Worm (Caenorhabditis elegans) whole organism, L1 larva: ENCODE measurements around the gene srsx-22.
A peak's percentile ranks its signal among the peaks of the same experiment; 100 is the strongest.

Experiments used
- C34B4.2 ChIP-seq: sonication (generic microtip); optimal IDR thresholded peaks from 2 replicates; lab custom pipeline; 2017; ENCODE audit warnings: mild to moderate bottlenecking, missing genetic modification characterization, missing compliant biosample characterization
- aha-1 ChIP-seq: fragments of 150-350 bp; optimal IDR thresholded peaks from 2 replicates; lab custom pipeline; 2014; ENCODE audit warnings: missing biosample characterization, missing genetic modification characterization
- alr-1 ChIP-seq: fragments of 200-800 bp; sonication (Bioruptor generic); optimal IDR thresholded peaks from 2 replicates; lab custom pipeline; 2018; ENCODE audit warnings: borderline replicate concordance, mild to moderate bottlenecking, missing genetic modification characterization, missing compliant biosample characterization
- aly-2 ChIP-seq: fragments of 150-350 bp; optimal IDR thresholded peaks from 2 replicates; lab custom pipeline; 2014; ENCODE audit warnings: missing biosample characterization, missing genetic modification characterization
- ama-1 ChIP-seq: fragments of 150-350 bp; optimal IDR thresholded peaks from 2 replicates; lab custom pipeline; 2014
- dsc-1 ChIP-seq: sonication (generic microtip); optimal IDR thresholded peaks from 2 replicates; lab custom pipeline; 2016; ENCODE audit warnings: mild to moderate bottlenecking, missing genetic modification characterization, missing compliant biosample characterization
- efl-3 ChIP-seq: fragments of 200-800 bp; sonication (Bioruptor generic); optimal IDR thresholded peaks from 2 replicates; lab custom pipeline; 2018; ENCODE audit warnings: mild to moderate bottlenecking, missing genetic modification characterization, missing compliant biosample characterization
- egl-13 ChIP-seq: sonication (generic microtip); optimal IDR thresholded peaks from 2 replicates; lab custom pipeline; 2016; ENCODE audit warnings: missing genotype, missing genetic modification reagents, missing genetic modification characterization, missing compliant biosample characterization
- egl-27 ChIP-seq, 2 experiments: fragments of 150-350 bp in 1 of 2; sonication (generic microtip); optimal IDR thresholded peaks; 3 replicates each; lab custom pipeline; 2017 to 2018; ENCODE audit warnings: missing biosample characterization in 2 of 2, missing genetic modification characterization in 2 of 2, missing genetic modification reagents in 2 of 2
- elt-3 ChIP-seq, 6 experiments: fragments of 150-350 bp in 1 of 6; sonication (generic microtip); optimal IDR thresholded peaks; 2 replicates each; lab custom pipeline; 2017 to 2018; ENCODE audit warnings: missing biosample characterization in 6 of 6, missing genetic modification characterization in 6 of 6, inconsistent platforms in 1 of 6
- ets-5 ChIP-seq: fragments of 200-800 bp; sonication (Bioruptor generic); IDR thresholded peaks from 2 replicates; pipeline ENCODE4 v1.3.6; 2022; ENCODE audit warnings: missing genetic modification characterization, missing compliant biosample characterization
- fkh-4 ChIP-seq: sonication (generic microtip); optimal IDR thresholded peaks from 2 replicates; lab custom pipeline; 2016; ENCODE audit warnings: missing compliant biosample characterization, missing genetic modification characterization, borderline replicate concordance
- fkh-8 ChIP-seq: sonication (generic microtip); optimal IDR thresholded peaks from 2 replicates; lab custom pipeline; 2016; ENCODE audit warnings: mild to moderate bottlenecking, missing genetic modification characterization, missing compliant biosample characterization
- hlh-17 ChIP-seq: fragments of 200-800 bp; sonication (Bioruptor generic); optimal IDR thresholded peaks from 2 replicates; lab custom pipeline; 2018; ENCODE audit warnings: missing genetic modification characterization, mild to moderate bottlenecking, missing compliant biosample characterization, moderate library complexity, borderline replicate concordance
- hpl-2 ChIP-seq: fragments of 150-350 bp; optimal IDR thresholded peaks from 2 replicates; lab custom pipeline; 2014; ENCODE audit warnings: missing biosample characterization, missing genetic modification reagents, missing genetic modification characterization
- irx-1 ChIP-seq: sonication (generic microtip); optimal IDR thresholded peaks from 2 replicates; lab custom pipeline; 2016; ENCODE audit warnings: missing genetic modification characterization, missing compliant biosample characterization
- lin-39 ChIP-seq: fragments of 150-350 bp; optimal IDR thresholded peaks from 2 replicates; lab custom pipeline; 2014; ENCODE audit warnings: missing biosample characterization, missing genetic modification reagents, missing genetic modification characterization
- lir-3 ChIP-seq: sonication (generic microtip); optimal IDR thresholded peaks from 2 replicates; lab custom pipeline; 2016; ENCODE audit warnings: mild to moderate bottlenecking, missing genetic modification characterization, moderate library complexity, missing compliant biosample characterization; ENCODE audit not compliant: poor library complexity
- lsy-2 ChIP-seq, 2 experiments: fragments of 150-350 bp; optimal IDR thresholded peaks; 2 replicates each; lab custom pipeline; 2014; ENCODE audit warnings: missing biosample characterization in 2 of 2, missing genetic modification characterization in 2 of 2
- mab-9 ChIP-seq: fragments of 200-800 bp; sonication (Bioruptor generic); IDR thresholded peaks from 2 replicates; pipeline ENCODE4 v1.3.6; 2022; ENCODE audit warnings: missing genetic modification reagents, missing genetic modification characterization, missing compliant biosample characterization
- nhr-12 ChIP-seq: sonication (generic microtip); optimal IDR thresholded peaks from 2 replicates; lab custom pipeline; 2017; ENCODE audit warnings: missing biosample characterization, missing genetic modification characterization
- nhr-20 ChIP-seq: sonication (generic microtip); optimal IDR thresholded peaks from 2 replicates; lab custom pipeline; 2016; ENCODE audit warnings: mild to moderate bottlenecking, missing genetic modification characterization, missing compliant biosample characterization
- nhr-71 ChIP-seq: sonication (generic microtip); optimal IDR thresholded peaks from 2 replicates; lab custom pipeline; 2016; ENCODE audit warnings: mild to moderate bottlenecking, missing genetic modification characterization, moderate library complexity, missing compliant biosample characterization
- nhr-76 ChIP-seq: sonication (generic microtip); optimal IDR thresholded peaks from 2 replicates; lab custom pipeline; 2017; ENCODE audit warnings: missing biosample characterization, missing genetic modification characterization
- nhr-77 ChIP-seq: fragments of 150-350 bp; optimal IDR thresholded peaks from 2 replicates; lab custom pipeline; 2014; ENCODE audit warnings: missing biosample characterization, missing genetic modification characterization
- nhr-90 ChIP-seq: sonication (generic microtip); optimal IDR thresholded peaks from 2 replicates; lab custom pipeline; 2016; ENCODE audit warnings: mild to moderate bottlenecking, missing genetic modification characterization, missing compliant biosample characterization; ENCODE audit not compliant: poor library complexity
- pax-3 ChIP-seq: fragments of 200-800 bp; sonication (Bioruptor generic); optimal IDR thresholded peaks from 2 replicates; lab custom pipeline; 2018; ENCODE audit warnings: mild to moderate bottlenecking, missing genetic modification characterization, moderate library complexity, missing compliant biosample characterization
- rnt-1 ChIP-seq: sonication (generic microtip); optimal IDR thresholded peaks from 2 replicates; lab custom pipeline; 2016; ENCODE audit warnings: mild to moderate bottlenecking, missing genetic modification characterization, moderate library complexity, missing compliant biosample characterization
- skn-1 ChIP-seq: fragments of 150-350 bp; optimal IDR thresholded peaks from 2 replicates; lab custom pipeline; 2014; ENCODE audit warnings: missing biosample characterization, missing genetic modification characterization
- snpc-4 ChIP-seq: fragments of 150-350 bp; optimal IDR thresholded peaks from 2 replicates; lab custom pipeline; 2014; ENCODE audit warnings: missing biosample characterization, missing genetic modification characterization
- snu-23 ChIP-seq: sonication (generic microtip); optimal IDR thresholded peaks from 2 replicates; lab custom pipeline; 2016; ENCODE audit warnings: missing genetic modification characterization, missing compliant biosample characterization
- sptf-1 ChIP-seq: fragments of 150-350 bp; optimal IDR thresholded peaks from 2 replicates; lab custom pipeline; 2014; ENCODE audit warnings: missing biosample characterization, missing genetic modification characterization
- sup-37 ChIP-seq: fragments of 200-800 bp; sonication (Bioruptor generic); optimal IDR thresholded peaks from 2 replicates; lab custom pipeline; 2018; ENCODE audit warnings: mild to moderate bottlenecking, missing genetic modification characterization, missing compliant biosample characterization
- tbx-2 ChIP-seq: sonication (generic microtip); optimal IDR thresholded peaks from 2 replicates; lab custom pipeline; 2016; ENCODE audit warnings: missing genetic modification characterization, missing compliant biosample characterization
- unc-30 ChIP-seq: sonication (generic microtip); optimal IDR thresholded peaks from 2 replicates; lab custom pipeline; 2017; ENCODE audit warnings: missing biosample characterization, missing genetic modification characterization
- unc-62 ChIP-seq: fragments of 150-350 bp; optimal IDR thresholded peaks from 2 replicates; lab custom pipeline; 2014; ENCODE audit warnings: missing biosample characterization, missing genetic modification reagents, missing genetic modification characterization
- unc-86 ChIP-seq: sonication (generic microtip); optimal IDR thresholded peaks from 2 replicates; lab custom pipeline; 2016; ENCODE audit warnings: missing genetic modification characterization, missing compliant biosample characterization
- vab-15 ChIP-seq: sonication (generic microtip); optimal IDR thresholded peaks from 2 replicates; lab custom pipeline; 2017; ENCODE audit warnings: missing genotype, mild to moderate bottlenecking, missing genetic modification characterization, missing compliant biosample characterization
- xbp-1 ChIP-seq: sonication (generic microtip); optimal IDR thresholded peaks from 2 replicates; lab custom pipeline; 2016; ENCODE audit warnings: missing genetic modification characterization, missing compliant biosample characterization
- ztf-4 ChIP-seq: fragments of 150-350 bp; optimal IDR thresholded peaks from 2 replicates; lab custom pipeline; 2014; ENCODE audit warnings: missing biosample characterization, missing genetic modification characterization

Gene srsx-22

ce11 chrV:8348959-8349389, 2.5 kb upstream of the srsx-22 start (continued):
- peak; percentile 96 for TF ChIP-seq nhr-90 (tag; lab: Kevin White, UChicago)
- peak; percentile 95 for TF ChIP-seq snu-23
- TF ChIP-seq ets-5 (GFP tag; lab: Robert Waterston, UW), result no peak
- no peak for TF ChIP-seq nhr-12 (tag; lab: Kevin White, UChicago)
- peak; percentile 95 for TF ChIP-seq nhr-20
- TF ChIP-seq lir-3 (tag; lab: Kevin White, UChicago), result peak; percentile 50
- no peak for TF ChIP-seq sptf-1 (tag; lab: Kevin White, UChicago)
- no peak for TF ChIP-seq fkh-4 (tag; lab: Kevin White, UChicago)
- TF ChIP-seq tbx-2, result peak; percentile 85
- peak; percentile 72 for TF ChIP-seq nhr-77 (tag; lab: Kevin White, UChicago)
- peak; percentile 71 for TF ChIP-seq skn-1 (tag; lab: Kevin White, UChicago)
- no peak for TF ChIP-seq unc-30 (tag; lab: Kevin White, UChicago)
- peak; percentile 73 for TF ChIP-seq sup-37 (GFP tag; lab: Kevin White, UChicago)
- TF ChIP-seq dsc-1 (tag; lab: Kevin White, UChicago), result peak; percentile 93
- peak; percentile 89 for TF ChIP-seq xbp-1 (tag; lab: Kevin White, UChicago)
- peak; percentile 56 for TF ChIP-seq egl-13 (tag; lab: Kevin White, UChicago)
- peak; percentile 95 for TF ChIP-seq nhr-71 (tag; lab: Kevin White, UChicago)
- TF ChIP-seq fkh-8 (tag; lab: Kevin White, UChicago), result peak; percentile 38
- peak; percentile 97 for TF ChIP-seq rnt-1 (tag; lab: Kevin White, UChicago)
- TF ChIP-seq C34B4.2 (tag; lab: Kevin White, UChicago), result no peak
- no peak for TF ChIP-seq hlh-17
- TF ChIP-seq snpc-4, result peak; percentile 99
- peak; percentile 68 for TF ChIP-seq unc-86 (tag; lab: Kevin White, UChicago)
- TF ChIP-seq efl-3 (GFP tag; lab: Kevin White, UChicago), result peak; percentile 68
- TF ChIP-seq irx-1 (tag; lab: Kevin White, UChicago), result peak; percentile 80
- TF ChIP-seq lin-39 (tag; lab: Kevin White, UChicago), result peak; percentile 81
- peak; percentile 74 for TF ChIP-seq pax-3
- no peak for TF ChIP-seq nhr-76 (tag; lab: Kevin White, UChicago)
- TF ChIP-seq aly-2 (tag; lab: Kevin White, UChicago), result peak; percentile 49
- TF ChIP-seq alr-1 (tag; lab: Kevin White, UChicago), result no peak
- peak; percentile 63 for TF ChIP-seq hpl-2 (GFP tag; lab: Kevin White, UChicago)
- TF ChIP-seq vab-15 (tag; lab: Kevin White, UChicago), result no peak

DNA sequence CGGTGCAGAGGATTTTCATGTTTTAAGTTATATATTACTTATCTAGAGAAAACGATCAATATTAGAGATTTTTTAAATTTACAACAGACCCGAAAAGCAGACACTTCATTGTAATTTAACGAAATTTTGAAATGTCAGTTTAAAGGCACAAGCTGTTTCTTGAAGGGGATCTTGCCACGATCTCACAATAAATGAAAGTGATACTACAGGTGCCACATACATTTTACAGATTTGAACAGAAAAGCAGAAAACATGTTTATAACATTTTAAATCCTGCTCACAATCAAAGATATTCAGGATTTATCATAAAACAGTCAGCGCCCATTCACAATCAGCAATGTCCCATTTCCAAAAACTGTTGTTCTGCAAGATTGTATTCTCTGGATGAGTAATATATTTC, 1.5 kb upstream of the srsx-22 start:
- no peak for TF ChIP-seq mab-9 (GFP tag; lab: Robert Waterston, UW)
- no peak for TF ChIP-seq lsy-2 (tag; optimal IDR thresholded peaks at IDR 0.05; lab: Kevin White, UChicago)
- TF ChIP-seq ztf-4 (tag; lab: Kevin White, UChicago), result no peak
- TF ChIP-seq aha-1 (tag; lab: Kevin White, UChicago), result no peak
- TF ChIP-seq pax-3, result no peak
- TF ChIP-seq ama-1 (lab: Kevin White, UChicago), result no peak
- TF ChIP-seq hpl-2 (GFP tag; lab: Kevin White, UChicago), result no peak
- no peak for TF ChIP-seq egl-27 (tag; optimal IDR thresholded peaks at IDR 0.05; lab: Kevin White, UChicago)
- no peak for TF ChIP-seq unc-62 (GFP tag; lab: Kevin White, UChicago)
- no peak for TF ChIP-seq sup-37 (GFP tag; lab: Kevin White, UChicago)
- TF ChIP-seq hlh-17, result no peak
- TF ChIP-seq elt-3 (tag; optimal IDR thresholded peaks at IDR 0.05; lab: Kevin White, UChicago), result no peak
- TF ChIP-seq nhr-20, result no peak
- TF ChIP-seq aly-2 (tag; lab: Kevin White, UChicago), result no peak
